Worm (Caenorhabditis elegans): ENCODE data around the gene skr-19.

Gene skr-19

ce11 chrX:13212528-13212927 lies 12.0 kb downstream of the skr-19 start:
- TF ChIP-seq him-1 (tag; optimal IDR thresholded peaks at IDR 0.05) (no peak), W03F9.2 (tag; optimal IDR thresholded peaks at IDR 0.05) (no peak), dao-5 (tag; optimal IDR thresholded peaks at IDR 0.05) (no peak)

DNA sequence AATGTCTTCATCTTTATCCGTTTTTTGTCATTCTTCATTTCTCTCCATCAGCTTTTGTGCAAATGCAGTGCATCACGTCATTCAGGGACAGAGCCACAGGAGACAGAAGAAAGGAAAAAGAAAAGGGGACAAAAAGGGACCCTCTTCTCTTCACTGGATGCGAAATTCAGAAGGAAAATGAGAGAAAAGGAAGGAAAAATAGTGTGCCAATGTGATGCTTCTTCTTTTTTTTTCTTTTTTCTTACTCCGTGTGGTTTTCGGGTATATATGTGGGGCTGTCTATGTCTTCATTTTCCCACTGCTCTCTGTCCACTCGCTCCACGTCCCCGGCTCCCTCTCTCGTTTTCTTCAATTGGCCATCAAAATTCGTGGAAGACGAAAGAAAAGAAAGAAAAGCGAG lies 14.0 kb downstream of the skr-19 start:
- TF ChIP-seq him-1 (tag; optimal IDR thresholded peaks at IDR 0.05) (peak; percentile 83), W03F9.2 (tag; optimal IDR thresholded peaks at IDR 0.05) (no peak)

DNA sequence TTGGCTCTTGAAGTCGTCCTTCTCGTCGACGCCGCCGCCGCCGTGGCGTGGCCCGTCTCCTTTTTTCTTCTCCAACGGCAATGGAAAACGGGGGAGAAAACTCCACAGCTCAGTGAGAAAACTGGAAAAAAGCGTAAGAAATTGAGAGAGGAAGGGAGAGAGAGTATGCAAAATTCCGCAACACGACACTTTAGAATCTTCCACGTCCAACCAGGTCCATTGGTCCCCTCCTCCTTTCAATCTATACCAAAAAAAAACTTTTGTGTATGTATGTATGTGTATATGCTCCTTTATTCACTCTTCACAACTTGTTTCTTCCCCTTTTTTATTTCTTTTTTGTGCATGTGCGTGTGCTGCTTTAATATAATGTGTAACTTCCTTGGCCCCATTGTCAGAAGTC lies 15.5 kb downstream of the skr-19 start:
- no peak for TF ChIP-seq W03F9.2 (tag; optimal IDR thresholded peaks at IDR 0.05)
- TF ChIP-seq him-1 (tag; optimal IDR thresholded peaks at IDR 0.05) = no peak
- TF ChIP-seq dao-5 (tag; optimal IDR thresholded peaks at IDR 0.05) = no peak

DNA sequence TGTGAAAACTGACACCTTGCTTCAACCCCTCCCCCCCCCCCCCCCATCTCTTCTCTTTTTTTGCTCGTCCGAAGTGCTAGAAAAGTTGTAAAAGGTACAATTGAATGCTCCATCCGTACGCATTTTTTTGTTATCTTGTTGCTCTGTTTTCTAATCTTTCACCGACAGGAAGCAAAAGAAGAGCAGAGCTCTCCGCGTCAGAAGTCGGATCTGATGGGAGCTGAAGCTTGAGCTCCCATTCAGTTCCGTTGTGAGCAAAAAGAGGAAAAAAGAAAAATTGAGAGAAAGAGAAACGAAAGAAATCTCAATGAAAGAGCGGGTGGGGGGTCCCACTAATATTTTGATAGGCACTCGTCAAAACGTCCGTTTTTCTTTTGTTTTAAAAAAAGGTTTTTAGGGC lies 17.6 kb downstream of the skr-19 start:
- TF ChIP-seq W03F9.2 (tag; optimal IDR thresholded peaks at IDR 0.05) = no peak
- TF ChIP-seq him-1 (tag; optimal IDR thresholded peaks at IDR 0.05) = no peak
- TF ChIP-seq dao-5 (tag; optimal IDR thresholded peaks at IDR 0.05) = no peak

- no peak for TF ChIP-seq W03F9.2 (tag; optimal IDR thresholded peaks at IDR 0.05)
- TF ChIP-seq dao-5 (tag; optimal IDR thresholded peaks at IDR 0.05) = no peak
- TF ChIP-seq him-1 (tag; optimal IDR thresholded peaks at IDR 0.05) = no peak
These were observed 18.5 kb downstream of the skr-19 start for ce11 chrX:13206011-13206410.

DNA sequence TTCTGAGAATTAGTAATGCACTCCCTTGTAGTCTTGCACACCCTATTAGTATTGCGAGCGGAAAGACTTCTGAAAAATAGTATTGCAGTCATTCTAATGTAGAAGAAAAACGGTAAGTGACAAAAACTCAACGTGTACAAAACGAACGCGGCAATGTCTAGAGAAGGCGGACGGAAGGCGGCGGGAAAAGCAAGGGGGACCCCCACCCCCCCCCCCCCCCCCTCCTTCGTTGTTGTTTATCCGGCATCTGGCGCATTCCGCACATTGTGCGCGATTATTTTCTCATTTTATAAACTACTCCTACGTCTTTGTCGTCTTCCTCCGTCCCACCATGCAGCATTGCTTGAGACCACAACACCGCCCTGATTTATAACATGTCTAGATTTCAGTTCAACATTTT lies 22.2 kb downstream of the skr-19 start:
- TF ChIP-seq him-1 (tag; optimal IDR thresholded peaks at IDR 0.05) (no peak), W03F9.2 (tag; optimal IDR thresholded peaks at IDR 0.05) (no peak), dao-5 (tag; optimal IDR thresholded peaks at IDR 0.05) (no peak)

ce11 chrX:13201401-13201800 lies 23.1 kb downstream of the skr-19 start, which contains the start of gene unc-9:
Gene unc-9 (plus strand): TSS chrX:13201770.
- TF ChIP-seq W03F9.2 (tag; optimal IDR thresholded peaks at IDR 0.05) (no peak), dao-5 (tag; optimal IDR thresholded peaks at IDR 0.05) (no peak), him-1 (tag; optimal IDR thresholded peaks at IDR 0.05) (no peak)

- TF ChIP-seq dao-5 (tag; optimal IDR thresholded peaks at IDR 0.05) = no peak
- TF ChIP-seq him-1 (tag; optimal IDR thresholded peaks at IDR 0.05) = no peak
- no peak for TF ChIP-seq W03F9.2 (tag; optimal IDR thresholded peaks at IDR 0.05)
These were observed 24.2 kb downstream of the skr-19 start for ce11 chrX:13200312-13200711.

DNA sequence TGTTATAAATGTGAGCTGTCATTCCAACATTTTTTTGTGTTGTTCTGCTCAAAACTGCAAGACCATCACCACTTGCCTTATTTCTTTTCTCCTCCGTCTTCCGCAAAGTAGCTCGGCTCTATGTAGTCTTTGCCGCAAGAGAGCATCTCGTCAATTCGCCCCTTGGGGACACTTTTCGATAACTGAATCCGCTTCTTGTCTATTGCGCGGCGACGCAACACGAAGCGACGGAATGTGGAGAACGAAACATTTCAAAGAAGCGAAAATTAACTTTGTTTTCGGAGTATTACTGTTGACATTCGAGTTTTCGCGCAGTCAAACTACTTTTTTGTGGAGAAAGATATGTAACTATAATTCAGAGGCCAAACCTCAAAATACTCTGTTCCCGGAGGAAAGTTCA lies 26.4 kb downstream of the skr-19 start:
- TF ChIP-seq him-1 (tag; optimal IDR thresholded peaks at IDR 0.05) (no peak), dao-5 (tag; optimal IDR thresholded peaks at IDR 0.05) (no peak)

DNA sequence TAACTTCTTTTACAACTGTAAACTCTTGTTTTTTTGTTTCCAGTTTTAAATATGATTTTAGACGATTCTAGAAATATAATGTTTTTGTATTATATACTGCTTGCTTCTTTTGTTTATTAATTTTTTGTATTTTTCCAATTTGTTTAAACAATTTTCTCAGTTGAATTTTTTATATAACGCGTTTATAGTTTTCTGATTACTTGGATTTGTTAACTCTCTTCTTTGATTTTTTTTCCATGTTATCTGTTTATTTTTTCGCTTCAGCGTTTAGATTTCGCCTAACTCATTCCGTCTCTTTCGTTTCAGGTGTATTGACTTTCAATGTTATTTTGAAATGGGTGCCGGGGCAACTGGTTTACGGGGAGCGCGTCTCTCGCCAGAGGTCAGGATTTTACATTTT lies 33.6 kb downstream of the skr-19 start, which contains the start of gene gpa-6:
Gene gpa-6, plus strand, starts transcription at position 301 of the 400 bp plus-strand sequence.
- TF ChIP-seq him-1 (tag; optimal IDR thresholded peaks at IDR 0.05) = no peak
- no peak for TF ChIP-seq W03F9.2 (tag; optimal IDR thresholded peaks at IDR 0.05)
- TF ChIP-seq dao-5 (tag; optimal IDR thresholded peaks at IDR 0.05) = no peak

ce11 chrX:13189861-13190260 lies 34.6 kb downstream of the skr-19 start, which contains the start of gene cwp-5:
Gene cwp-5 (minus strand): TSS chrX:13189961.
- TF ChIP-seq him-1 (tag; optimal IDR thresholded peaks at IDR 0.05) (no peak), dao-5 (tag; optimal IDR thresholded peaks at IDR 0.05) (no peak), W03F9.2 (tag; optimal IDR thresholded peaks at IDR 0.05) (no peak)

DNA sequence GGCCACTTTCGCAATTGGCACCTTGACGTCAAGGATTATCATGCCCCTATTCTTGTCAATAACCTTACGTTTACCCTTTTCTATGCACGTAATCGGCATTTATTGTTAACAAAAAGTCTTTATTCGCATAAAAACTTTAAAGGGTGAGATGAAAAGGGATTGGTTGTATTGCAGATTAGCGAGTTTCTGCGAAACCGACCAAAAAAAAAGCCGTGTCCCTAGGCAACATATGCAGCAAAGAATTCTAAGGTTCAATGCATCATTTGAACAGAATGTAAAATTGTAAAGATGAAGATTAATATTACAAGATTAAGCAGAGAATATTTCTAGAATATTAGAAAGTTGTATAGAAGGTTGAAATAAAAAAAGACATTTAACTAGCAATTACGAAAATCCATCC lies 42.5 kb downstream of the skr-19 start:
- TF ChIP-seq dao-5 (tag; optimal IDR thresholded peaks at IDR 0.05) (no peak), W03F9.2 (tag; optimal IDR thresholded peaks at IDR 0.05) (no peak), him-1 (tag; optimal IDR thresholded peaks at IDR 0.05) (no peak)

- TF ChIP-seq dao-5 (tag; optimal IDR thresholded peaks at IDR 0.05) = no peak
- no peak for TF ChIP-seq W03F9.2 (tag; optimal IDR thresholded peaks at IDR 0.05)
- no peak for TF ChIP-seq him-1 (tag; optimal IDR thresholded peaks at IDR 0.05)
These were observed 46.2 kb downstream of the skr-19 start, which contains the start of gene nlp-3 for ce11 chrX:13178347-13178746. Gene nlp-3 (minus strand): TSS chrX:13178447.

DNA sequence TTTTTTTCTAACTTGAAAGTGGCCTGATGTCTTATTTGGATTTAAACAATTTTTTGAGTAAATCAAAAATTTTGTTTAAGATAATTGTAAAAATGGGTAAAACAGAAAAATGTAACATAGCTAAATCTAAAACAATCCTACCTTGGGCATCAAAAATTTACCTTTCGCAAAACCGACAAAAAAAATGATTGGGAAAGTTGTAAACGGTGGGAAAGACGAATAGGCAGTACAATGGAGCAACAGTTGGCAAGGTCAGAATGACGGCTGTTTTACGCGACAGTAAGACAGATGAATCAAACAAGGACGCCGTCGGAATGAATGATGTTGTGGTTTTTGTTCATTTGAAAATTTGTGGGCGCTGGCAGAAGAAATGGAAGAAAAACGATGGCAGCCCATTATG lies 50.1 kb downstream of the skr-19 start:
- TF ChIP-seq him-1 (tag; optimal IDR thresholded peaks at IDR 0.05) (no peak), W03F9.2 (tag; optimal IDR thresholded peaks at IDR 0.05) (no peak), dao-5 (tag; optimal IDR thresholded peaks at IDR 0.05) (no peak)

All from whole organism, L4/young adult.